Fruit fly (Drosophila melanogaster) whole organism, prepupa: Measurements from ENCODE around the gene CG7724.

Experiments
- CG11294 ChIP-seq: fragments of 200-800 bp; sonication (Bioruptor generic); IDR thresholded peaks from 2 replicates; pipeline ENCODE4 v1.3.6; 2022; ENCODE audit warnings: missing biosample characterization, missing genetic modification characterization
- CG16779 ChIP-seq: fragments of 200-800 bp; sonication (Bioruptor generic); optimal IDR thresholded peaks from 3 replicates; lab custom pipeline; 2017; ENCODE audit warnings: missing biosample characterization, mild to moderate bottlenecking, missing genetic modification characterization
- CG32006 ChIP-seq: fragments of 200-800 bp; sonication (Bioruptor generic); optimal IDR thresholded peaks from 3 replicates; lab custom pipeline; 2017; ENCODE audit warnings: missing biosample characterization, mild to moderate bottlenecking, missing genetic modification characterization
- CG8632 ChIP-seq: fragments of 200-800 bp; sonication (Bioruptor generic); optimal IDR thresholded peaks from 3 replicates; lab custom pipeline; 2016; ENCODE audit warnings: missing biosample characterization, missing genetic modification characterization
- Eip78C ChIP-seq: fragments of 200-800 bp; sonication (Bioruptor generic); peaks from one replicate; lab custom pipeline; 2016; ENCODE audit warnings: missing biosample characterization, missing genetic modification characterization
- Eip93F ChIP-seq: fragments of 200-800 bp; sonication (Bioruptor generic); optimal IDR thresholded peaks from 2 replicates; lab custom pipeline; 2016; ENCODE audit warnings: missing biosample characterization, mild to moderate bottlenecking, missing genetic modification characterization
- Sox102F ChIP-seq: fragments of 200-800 bp; sonication (Bioruptor generic); optimal IDR thresholded peaks from 2 replicates; lab custom pipeline; 2016; ENCODE audit warnings: missing biosample characterization, mild to moderate bottlenecking, missing genetic modification characterization
- Sox14 ChIP-seq: fragments of 200-800 bp; sonication (Bioruptor generic); optimal IDR thresholded peaks from 3 replicates; lab custom pipeline; 2016; ENCODE audit warnings: missing biosample characterization, missing genetic modification characterization
- acj6 ChIP-seq: fragments of 200-800 bp; sonication (Bioruptor generic); optimal IDR thresholded peaks from 3 replicates; lab custom pipeline; 2016; ENCODE audit warnings: missing biosample characterization, missing genetic modification characterization
- lz ChIP-seq: fragments of 200-800 bp; sonication (Bioruptor generic); optimal IDR thresholded peaks from 3 replicates; lab custom pipeline; 2016; ENCODE audit warnings: missing biosample characterization, missing genetic modification characterization
- net ChIP-seq: fragments of 200-800 bp; sonication (Bioruptor generic); optimal IDR thresholded peaks from 3 replicates; lab custom pipeline; 2016; ENCODE audit warnings: missing biosample characterization, missing genetic modification characterization

DNA sequence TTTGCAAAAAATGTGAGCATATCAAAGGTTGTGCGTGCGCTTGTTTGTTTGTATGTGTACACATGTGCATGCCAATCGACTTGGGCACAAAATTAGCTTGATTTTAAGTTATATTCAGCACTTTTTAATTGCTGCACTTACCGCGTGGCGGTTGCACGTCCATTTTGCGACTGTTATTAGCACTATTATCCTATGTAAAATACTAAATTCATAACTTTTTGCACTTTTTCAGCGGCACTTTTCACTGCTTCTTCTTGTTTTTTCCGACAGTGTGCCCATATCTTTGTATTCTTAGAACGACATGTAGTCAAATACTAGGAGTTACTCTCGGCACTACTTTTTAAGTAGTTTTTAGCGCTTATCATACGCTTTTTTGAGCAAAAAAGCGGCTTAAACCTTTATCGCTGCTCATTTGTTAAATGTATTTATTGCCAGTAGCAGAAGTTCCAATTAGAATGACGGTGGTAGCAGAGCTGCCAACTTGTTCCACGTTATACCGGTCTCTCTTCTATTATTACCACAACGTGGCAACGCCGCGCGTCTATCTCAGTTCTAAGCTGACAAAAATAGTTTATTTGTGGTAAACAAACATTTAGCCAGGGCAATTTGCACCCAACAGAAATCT, 13.0 kb upstream of the CG7724 start, which contains the start of the genes scaf6 and Papst2:
- TF ChIP-seq CG11294 = no peak
- no peak for TF ChIP-seq Eip78C (GFP tag; lab: Kevin White, UChicago)
- no peak for TF ChIP-seq Sox102F (GFP tag; lab: Kevin White, UChicago)
- TF ChIP-seq net = no peak
- TF ChIP-seq CG16779 = no peak
- no peak for TF ChIP-seq Sox14
- TF ChIP-seq Eip93F (GFP tag; lab: Kevin White, UChicago) = no peak
- no peak for TF ChIP-seq lz (GFP tag; lab: Kevin White, UChicago)
- TF ChIP-seq acj6 = no peak
- TF ChIP-seq CG32006 = no peak
- no peak for TF ChIP-seq CG8632 (GFP tag; lab: Kevin White, UChicago)
